Fruit fly (Drosophila melanogaster): Measurements from ENCODE around the gene IPIP.

Gene IPIP

dm6 chr2L:6082936-6083627, 35.3 kb downstream of the IPIP start (continued):
- TF ChIP-seq vfl (GFP tag; optimal IDR thresholded peaks at IDR 0.05) (no peak), ap (GFP tag; IDR thresholded peaks at IDR 0.05) (no peak), tna (GFP tag; IDR thresholded peaks at IDR 0.05; ENCODE audit: partially characterized antibody) (no peak), E2f2 (GFP tag; IDR thresholded peaks at IDR 0.05) (no peak), CG9876 (GFP tag; optimal IDR thresholded peaks at IDR 0.05) (no peak), Max (GFP tag; optimal IDR thresholded peaks at IDR 0.05) (no peak), CG5245 (GFP tag; optimal IDR thresholded peaks at IDR 0.05) (no peak), Abd-B (GFP tag; optimal IDR thresholded peaks at IDR 0.05) (no peak), Ets65A (GFP tag) (peak; percentile 60), sima (GFP tag; optimal IDR thresholded peaks at IDR 0.05) (no peak), CG14014 (GFP tag; IDR thresholded peaks at IDR 0.05) (peak; percentile 11; the same call in 1 of the 2 replicates), CG13296 (GFP tag; optimal IDR thresholded peaks at IDR 0.05) (peak; percentile 53), repo (GFP tag; optimal IDR thresholded peaks at IDR 0.05) (no peak), CG7556 (GFP tag; optimal IDR thresholded peaks at IDR 0.05) (peak; percentile 5), CTCF (GFP tag; optimal IDR thresholded peaks at IDR 0.05) (no peak), CG17361 (GFP tag; IDR thresholded peaks at IDR 0.05) (no peak), zfh1 (GFP tag; IDR thresholded peaks at IDR 0.05) (no peak), bab2 (GFP tag; optimal IDR thresholded peaks at IDR 0.05) (no peak), CG17829 (tag; optimal IDR thresholded peaks at IDR 0.05) (no peak), chinmo (GFP tag; IDR thresholded peaks at IDR 0.05; ENCODE audit: partially characterized antibody) (peak; percentile 96; the same call in 3 of the 4 replicates), Dip2 (GFP tag; IDR thresholded peaks at IDR 0.05) (no peak), B-H2 (GFP tag; optimal IDR thresholded peaks at IDR 0.05) (peak; percentile 3), Hr39 (optimal IDR thresholded peaks at IDR 0.05) (no peak), CG7786 (GFP tag; optimal IDR thresholded peaks at IDR 0.05) (no peak), stwl (tag; optimal IDR thresholded peaks at IDR 0.05) (no peak), az2 (GFP tag; optimal IDR thresholded peaks at IDR 0.05) (no peak), Ptx1 (GFP tag; IDR thresholded peaks at IDR 0.05) (no peak), Sox102F (GFP tag; optimal IDR thresholded peaks at IDR 0.05) (peak; percentile 1), sim (GFP tag; IDR thresholded peaks at IDR 0.05) (no peak), tgo (GFP tag; IDR thresholded peaks at IDR 0.05) (no peak), CG2712 (tag; optimal IDR thresholded peaks at IDR 0.05) (no peak), CG10147 (GFP tag; optimal IDR thresholded peaks at IDR 0.05) (no peak), Blimp-1 (GFP tag; optimal IDR thresholded peaks at IDR 0.05) (no peak), CG9437 (GFP tag; optimal IDR thresholded peaks at IDR 0.05) (no peak), CG15696 (tag; optimal IDR thresholded peaks at IDR 0.05) (no peak), CG7745 (tag; optimal IDR thresholded peaks at IDR 0.05) (no peak), Hr3 (GFP tag; optimal IDR thresholded peaks at IDR 0.05) (no peak), CG15073 (GFP tag; optimal IDR thresholded peaks at IDR 0.05) (no peak), Optix (GFP tag; IDR thresholded peaks at IDR 0.05) (no peak), CG10274 (GFP tag; optimal IDR thresholded peaks at IDR 0.05) (no peak), dmrt99B (tag; optimal IDR thresholded peaks at IDR 0.05) (no peak), Dek (tag; optimal IDR thresholded peaks at IDR 0.05) (no peak), Hand (GFP tag; optimal IDR thresholded peaks at IDR 0.05) (no peak), CG7271 (tag; optimal IDR thresholded peaks at IDR 0.05) (no peak), CG5953 (GFP tag; IDR thresholded peaks at IDR 0.05) (no peak), tx (GFP tag; optimal IDR thresholded peaks at IDR 0.05) (no peak), CG4282 (GFP tag; optimal IDR thresholded peaks at IDR 0.05) (no peak), NC2α (GFP tag; optimal IDR thresholded peaks at IDR 0.05) (no peak), Mad (GFP tag; optimal IDR thresholded peaks at IDR 0.05) (no peak), BtbVII (GFP tag; optimal IDR thresholded peaks at IDR 0.05) (no peak), Bteb2 (GFP tag; optimal IDR thresholded peaks at IDR 0.05) (no peak), CG15514 (GFP tag; optimal IDR thresholded peaks at IDR 0.05) (no peak)
